Worm (Caenorhabditis elegans) whole organism, L4/young adult: ENCODE data around the gene ZC239.22.

Experiments used
- W03F9.2 ChIP-seq: fragments of 150-350 bp; optimal IDR thresholded peaks from 2 replicates; lab custom pipeline; 2014; ENCODE audit warnings: missing biosample characterization, missing genetic modification characterization
- dao-5 ChIP-seq: sonication (generic microtip); optimal IDR thresholded peaks from 2 replicates; lab custom pipeline; 2016; ENCODE audit warnings: missing genotype, missing genetic modification characterization, moderate library complexity, missing compliant biosample characterization
- him-1 ChIP-seq: sonication (generic microtip); optimal IDR thresholded peaks from 2 replicates; lab custom pipeline; 2016; ENCODE audit warnings: missing genotype, missing genetic modification reagents, missing genetic modification characterization, missing compliant biosample characterization

DNA sequence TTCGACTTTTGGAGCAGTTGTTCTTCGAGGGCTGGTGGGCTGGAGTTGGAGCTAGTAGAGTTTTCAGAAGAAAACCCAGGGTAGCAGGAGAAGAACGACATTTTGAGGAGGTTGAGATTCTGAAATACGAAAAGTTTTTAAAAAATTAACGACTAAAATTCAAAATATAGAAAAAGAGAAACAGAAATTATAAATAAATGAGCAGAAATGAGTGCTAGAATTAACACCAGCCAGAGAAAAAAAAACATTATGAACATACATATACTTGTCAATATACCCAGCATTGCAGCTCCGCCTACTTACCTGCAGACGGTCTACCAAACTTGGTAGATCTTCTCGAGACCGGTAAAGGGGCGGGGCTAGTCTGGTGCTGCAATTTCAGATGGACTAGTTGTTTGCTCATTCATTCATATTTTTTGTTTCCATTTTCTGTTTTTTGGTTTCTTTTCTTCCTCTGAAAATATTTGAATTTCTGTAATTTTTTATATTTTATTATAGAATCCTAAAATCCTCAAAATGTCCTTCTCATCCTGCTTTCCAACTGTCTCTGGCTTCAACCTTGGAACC lies 14.1 kb downstream of the ZC239.22 start, which contains the start of the genes ZC239.20 and ZC239.21:
- TF ChIP-seq dao-5 (tag; lab: Kevin White, UChicago) (no peak), him-1 (tag; lab: Kevin White, UChicago) (no peak), W03F9.2 (tag; lab: Kevin White, UChicago) (no peak)
